Fruit fly (Drosophila melanogaster) whole organism, embryonic: Measurements from ENCODE around the gene CG43679.

Experiments
- Adf1 ChIP-seq: fragments of 200-800 bp; sonication (Bioruptor generic); IDR thresholded peaks from 2 replicates; pipeline ENCODE4 v1.3.6; 2022; ENCODE audit warnings: missing biosample characterization, missing genetic modification characterization
- Aef1 ChIP-seq: fragments of 200-800 bp; sonication (Bioruptor generic); IDR thresholded peaks from 3 replicates; pipeline ENCODE4 v1.3.6; 2022; ENCODE audit warnings: missing biosample characterization, missing genetic modification characterization
- Bgb ChIP-seq: fragments of 200-800 bp; sonication (Bioruptor generic); IDR thresholded peaks from 2 replicates; pipeline ENCODE4 v1.3.6; 2022; ENCODE audit warnings: missing biosample characterization, missing genetic modification characterization; ENCODE audit not compliant: partially characterized antibody
- CG11560 ChIP-seq: fragments of 200-800 bp; sonication (Bioruptor generic); IDR thresholded peaks from 3 replicates; pipeline ENCODE4 v1.3.6; 2022; ENCODE audit warnings: missing biosample characterization, missing genetic modification characterization
- CG12071 ChIP-seq: fragments of 200-800 bp; sonication (Bioruptor generic); optimal IDR thresholded peaks from 3 replicates; lab custom pipeline; 2018; ENCODE audit warnings: missing biosample characterization, mild to moderate bottlenecking, missing genetic modification characterization
- CG12104 ChIP-seq: fragments of 200-800 bp; sonication (Bioruptor generic); optimal IDR thresholded peaks from 3 replicates; lab custom pipeline; 2016; ENCODE audit warnings: missing biosample characterization, missing genetic modification characterization
- CG12769 ChIP-seq: fragments of 200-800 bp; sonication (Bioruptor generic); optimal IDR thresholded peaks from 2 replicates; lab custom pipeline; 2019; ENCODE audit warnings: missing biosample characterization, mild to moderate bottlenecking, missing genetic modification characterization, moderate library complexity
- CG13296 ChIP-seq: fragments of 200-800 bp; sonication (Bioruptor generic); optimal IDR thresholded peaks from 3 replicates; lab custom pipeline; 2018; ENCODE audit warnings: missing biosample characterization, mild to moderate bottlenecking, missing genetic modification characterization
- CG15011 ChIP-seq: fragments of 200-800 bp; sonication (Bioruptor generic); optimal IDR thresholded peaks from 3 replicates; lab custom pipeline; 2018; ENCODE audit warnings: missing biosample characterization, mild to moderate bottlenecking, missing genetic modification characterization
- CG16779 ChIP-seq: fragments of 200-800 bp; sonication (Bioruptor generic); IDR thresholded peaks from 2 replicates; pipeline ENCODE4 v1.3.6; 2022; ENCODE audit warnings: missing biosample characterization, missing genetic modification characterization
- CG17361 ChIP-seq: fragments of 200-800 bp; sonication (Bioruptor generic); IDR thresholded peaks from 3 replicates; pipeline ENCODE4 v1.3.6; 2022; ENCODE audit warnings: missing biosample characterization, missing genetic modification characterization
- CG17829 ChIP-seq: fragments of 200-800 bp; optimal IDR thresholded peaks from 2 replicates; lab custom pipeline; 2019; ENCODE audit warnings: missing biosample characterization, mild to moderate bottlenecking, missing genetic modification characterization, moderate library complexity
- CG31365 ChIP-seq: fragments of 200-800 bp; sonication (Bioruptor generic); optimal IDR thresholded peaks from 2 replicates; lab custom pipeline; 2018; ENCODE audit warnings: missing biosample characterization, mild to moderate bottlenecking, missing genetic modification characterization
- CG3163 ChIP-seq: fragments of 200-800 bp; sonication (Bioruptor generic); optimal IDR thresholded peaks from 3 replicates; lab custom pipeline; 2016; ENCODE audit warnings: missing biosample characterization, missing genetic modification characterization
- CG32532 ChIP-seq: fragments of 200-800 bp; sonication (Bioruptor generic); IDR thresholded peaks from 2 replicates; pipeline ENCODE4 v1.3.6; 2022; ENCODE audit warnings: missing biosample characterization, missing genetic modification characterization
- CG33213 ChIP-seq: fragments of 200-800 bp; sonication (Bioruptor generic); optimal IDR thresholded peaks from 3 replicates; lab custom pipeline; 2016; ENCODE audit warnings: missing biosample characterization, missing genetic modification characterization
- CG4360 ChIP-seq: fragments of 200-800 bp; sonication (Bioruptor generic); IDR thresholded peaks from 2 replicates; pipeline ENCODE4 v1.3.6; 2022; ENCODE audit warnings: missing biosample characterization, missing genetic modification characterization
- CG43689 ChIP-seq: fragments of 200-800 bp; sonication (Bioruptor generic); IDR thresholded peaks from 2 replicates; pipeline ENCODE4 v1.3.6; 2022; ENCODE audit warnings: missing biosample characterization, missing genetic modification characterization
- CG4854 ChIP-seq: fragments of 200-800 bp; sonication (Bioruptor generic); optimal IDR thresholded peaks from 2 replicates; lab custom pipeline; 2016; ENCODE audit warnings: missing biosample characterization, missing genetic modification characterization, inconsistent platforms
- CG6175 ChIP-seq: fragments of 200-800 bp; sonication (Bioruptor generic); IDR thresholded peaks from 3 replicates; pipeline ENCODE4 v1.3.6; 2022; ENCODE audit warnings: missing biosample characterization, missing genetic modification characterization
- CG8290 ChIP-seq, 3 experiments: fragments of 200-800 bp; sonication (Bioruptor generic); optimal IDR thresholded peaks; 2 replicates each; lab custom pipeline; 2016 to 2019; ENCODE audit warnings: missing biosample characterization in 3 of 3, missing genetic modification characterization in 3 of 3, mild to moderate bottlenecking in 2 of 3, moderate library complexity in 1 of 3
- CG8765 ChIP-seq: fragments of 200-800 bp; sonication (Bioruptor generic); IDR thresholded peaks from 2 replicates; pipeline ENCODE4 v1.3.6; 2022; ENCODE audit warnings: missing biosample characterization, missing genetic modification characterization
- CG8924 ChIP-seq: fragments of 200-800 bp; optimal IDR thresholded peaks from 3 replicates; lab custom pipeline; 2019; ENCODE audit warnings: missing biosample characterization, mild to moderate bottlenecking, missing genetic modification characterization, moderate library complexity
- CG9215 ChIP-seq: fragments of 200-800 bp; sonication (Bioruptor generic); IDR thresholded peaks from 2 replicates; pipeline ENCODE4 v1.3.6; 2022; ENCODE audit warnings: missing biosample characterization, missing genetic modification characterization
- D19A ChIP-seq: fragments of 200-800 bp; optimal IDR thresholded peaks from 3 replicates; lab custom pipeline; 2019; ENCODE audit warnings: missing biosample characterization, mild to moderate bottlenecking, missing genetic modification characterization, moderate library complexity
- Fer1 ChIP-seq: fragments of 200-800 bp; sonication (Bioruptor generic); optimal IDR thresholded peaks from 2 replicates; lab custom pipeline; 2017; ENCODE audit warnings: missing biosample characterization, mild to moderate bottlenecking, missing genetic modification characterization
- HLH3B ChIP-seq: fragments of 200-800 bp; sonication (Bioruptor generic); IDR thresholded peaks from 2 replicates; pipeline ENCODE4 v1.3.6; 2022; ENCODE audit warnings: missing biosample characterization, missing genetic modification characterization
- HLH54F ChIP-seq: fragments of 200-800 bp; sonication (Bioruptor generic); optimal IDR thresholded peaks from 3 replicates; lab custom pipeline; 2016; ENCODE audit warnings: missing biosample characterization, missing genetic modification characterization
- HmgZ ChIP-seq: fragments of 200-800 bp; sonication (Bioruptor generic); optimal IDR thresholded peaks from 2 replicates; lab custom pipeline; 2018; ENCODE audit warnings: missing biosample characterization, mild to moderate bottlenecking, missing genetic modification characterization
- Lhr ChIP-seq: fragments of 200-800 bp; sonication (Bioruptor generic); optimal IDR thresholded peaks from 3 replicates; lab custom pipeline; 2017; ENCODE audit warnings: mild to moderate bottlenecking, missing biosample characterization, missing genetic modification reagents, missing genetic modification characterization
- Oli ChIP-seq: fragments of 200-800 bp; sonication (Bioruptor generic); optimal IDR thresholded peaks from 2 replicates; lab custom pipeline; 2018; ENCODE audit warnings: missing biosample characterization, mild to moderate bottlenecking, missing genetic modification characterization, moderate library complexity
- Side ChIP-seq: fragments of 200-800 bp; sonication (Bioruptor generic); optimal IDR thresholded peaks from 2 replicates; lab custom pipeline; 2016; ENCODE audit warnings: missing biosample characterization, missing genetic modification characterization
- Sry-δ ChIP-seq: fragments of 200-800 bp; sonication (Bioruptor generic); optimal IDR thresholded peaks from 2 replicates; lab custom pipeline; 2016; ENCODE audit warnings: missing biosample characterization, missing genetic modification characterization
- Stat92E ChIP-seq, 3 experiments: fragments of >200 bp in 2 of 3; fragments of 200-800 bp in 1 of 3; sonication (Bioruptor generic) in 1 of 3; optimal IDR thresholded peaks; 2 replicates each; lab custom pipeline; 2017 to 2019; ENCODE audit warnings: missing biosample characterization in 3 of 3, missing genetic modification characterization in 3 of 3, mild to moderate bottlenecking in 1 of 3, moderate library complexity in 1 of 3
- YL-1 ChIP-seq: fragments of 200-800 bp; sonication (Bioruptor generic); optimal IDR thresholded peaks from 3 replicates; lab custom pipeline; 2017; ENCODE audit warnings: missing biosample characterization, mild to moderate bottlenecking, missing genetic modification characterization
- bigmax ChIP-seq: fragments of 200-800 bp; sonication (Bioruptor generic); optimal IDR thresholded peaks from 2 replicates; lab custom pipeline; 2018; ENCODE audit warnings: missing biosample characterization, mild to moderate bottlenecking, missing genetic modification characterization
- cas ChIP-seq: fragments of 200-800 bp; sonication (Bioruptor generic); IDR thresholded peaks from 2 replicates; pipeline ENCODE4 v1.3.6; 2022; ENCODE audit warnings: missing biosample characterization, missing genetic modification characterization
- dysf ChIP-seq: fragments of 200-800 bp; sonication (Bioruptor generic); IDR thresholded peaks from 3 replicates; pipeline ENCODE4 v1.3.6; 2022; ENCODE audit warnings: missing biosample characterization, missing genetic modification characterization
- esg ChIP-seq: fragments of 200-800 bp; sonication (Bioruptor generic); conservative IDR thresholded peaks from 2 replicates; pipeline ENCODE4 v1.3.6; 2022; ENCODE audit warnings: missing biosample characterization, missing genetic modification characterization
- lab ChIP-seq: fragments of 200-800 bp; sonication (Bioruptor generic); optimal IDR thresholded peaks from 3 replicates; lab custom pipeline; 2017; ENCODE audit warnings: missing biosample characterization, missing genetic modification characterization, mild to moderate bottlenecking, moderate library complexity, missing genetic modification reagents
- otp ChIP-seq: fragments of 200-800 bp; sonication (Bioruptor generic); IDR thresholded peaks from 3 replicates; pipeline ENCODE4, ENCODE4 v1.3.6; 2022; ENCODE audit warnings: missing biosample characterization, missing genetic modification characterization
- pb ChIP-seq: fragments of 200-800 bp; sonication (Bioruptor generic); optimal IDR thresholded peaks from 3 replicates; lab custom pipeline; 2016; ENCODE audit warnings: missing biosample characterization, missing genetic modification characterization
- pfk ChIP-seq: fragments of 200-800 bp; sonication (Bioruptor generic); optimal IDR thresholded peaks from 2 replicates; lab custom pipeline; 2018; ENCODE audit warnings: missing biosample characterization, mild to moderate bottlenecking, missing genetic modification characterization, moderate library complexity
- repo ChIP-seq: fragments of 200-800 bp; sonication (Bioruptor generic); optimal IDR thresholded peaks from 2 replicates; lab custom pipeline; 2016; ENCODE audit warnings: missing biosample characterization, missing genetic modification characterization
- sens ChIP-seq: fragments of 200-800 bp; sonication (Bioruptor generic); peaks from one replicate; lab custom pipeline; 2016; ENCODE audit warnings: missing biosample characterization, missing genetic modification characterization
- tap ChIP-seq: fragments of 200-800 bp; optimal IDR thresholded peaks from 3 replicates; lab custom pipeline; 2019; ENCODE audit warnings: missing biosample characterization, mild to moderate bottlenecking, missing genetic modification characterization, moderate library complexity
- tin ChIP-seq: fragments of 200-800 bp; sonication (Bioruptor generic); optimal IDR thresholded peaks from 3 replicates; lab custom pipeline; 2016; ENCODE audit warnings: missing biosample characterization, missing genetic modification characterization
- z ChIP-seq: fragments of 200-800 bp; sonication (Bioruptor generic); IDR thresholded peaks from 3 replicates; pipeline ENCODE4 v1.3.6; 2022; ENCODE audit warnings: missing biosample characterization, missing genetic modification characterization
- zen2 ChIP-seq: fragments of 200-800 bp; sonication (Bioruptor generic); IDR thresholded peaks from 3 replicates; pipeline ENCODE4 v1.3.6; 2022; ENCODE audit warnings: missing biosample characterization, missing genetic modification characterization; ENCODE audit not compliant: partially characterized antibody
- zf30C ChIP-seq: fragments of 200-800 bp; sonication (Bioruptor generic); optimal IDR thresholded peaks from 3 replicates; lab custom pipeline; 2018; ENCODE audit warnings: missing biosample characterization, mild to moderate bottlenecking, missing genetic modification characterization

CG43679 gene

dm6 chr3L:15011638-15012335, 39.4 kb downstream of the CG43679 start (continued):
- TF ChIP-seq CG17361 (GFP tag; lab: Robert Waterston, UW) (peak; percentile 84), CG3163 (GFP tag; lab: Kevin White, UChicago) (no peak), Lhr (peak; percentile 33), otp (GFP tag; lab: Robert Waterston, UW) (peak; percentile 46; the same call in 1 of the 3 replicates), CG6175 (GFP tag; lab: Robert Waterston, UW) (no peak), cas (GFP tag; lab: Robert Waterston, UW) (no peak), repo (no peak), CG4854 (GFP tag; lab: Kevin White, UChicago) (no peak), CG43689 (peak; percentile 9; the same call in 1 of the 2 replicates), pfk (GFP tag; lab: Kevin White, UChicago) (no peak), YL-1 (GFP tag; lab: Kevin White, UChicago) (no peak), dysf (peak; percentile 68), D19A (tag; lab: Kevin White, UChicago) (peak; percentile 72), pb (GFP tag; lab: Kevin White, UChicago) (no peak), tin (GFP tag; lab: Kevin White, UChicago) (peak; percentile 65), bigmax (no peak), sens (GFP tag; lab: Kevin White, UChicago) (peak; percentile 90), CG32532 (GFP tag; lab: Robert Waterston, UW) (peak; percentile 57; the same call in 1 of the 2 replicates), CG13296 (GFP tag; lab: Kevin White, UChicago) (peak; percentile 71), Bgb (GFP tag; lab: Robert Waterston, UW) (no peak), Aef1 (GFP tag; lab: Robert Waterston, UW) (peak; percentile 52), tap (tag; lab: Kevin White, UChicago) (peak; percentile 82), HLH54F (GFP tag; lab: Kevin White, UChicago) (no peak), CG4360 (GFP tag; lab: Robert Waterston, UW) (no peak), CG9215 (GFP tag; lab: Robert Waterston, UW) (peak; percentile 28; the same call in 1 of the 2 replicates), Sry-δ (no peak), CG8765 (GFP tag; lab: Robert Waterston, UW) (no peak), Fer1 (GFP tag; lab: Kevin White, UChicago) (peak; percentile 74), CG31365 (tag; lab: Kevin White, UChicago) (no peak), CG11560 (tag; lab: Robert Waterston, UW) (0 out of 3 replicates have a peak, but pooled peaks have one; percentile 13), CG12104 (GFP tag; lab: Kevin White, UChicago) (peak; percentile 55), zen2 (GFP tag; lab: Robert Waterston, UW) (no peak), HLH3B (GFP tag; lab: Robert Waterston, UW) (peak; percentile 72), CG15011 (GFP tag; lab: Kevin White, UChicago) (peak; percentile 65), Stat92E (GFP tag; optimal IDR thresholded peaks at IDR 0.05; lab: Kevin White, UChicago) (peak in 1 of 3 experiments; percentile 33), z (GFP tag; lab: Robert Waterston, UW) (no peak), CG8924 (peak; percentile 89), HmgZ (tag; lab: Kevin White, UChicago) (peak; percentile 45), zf30C (GFP tag; lab: Kevin White, UChicago) (peak; percentile 63), CG12071 (GFP tag; lab: Kevin White, UChicago) (peak; percentile 41), Side (GFP tag; lab: Kevin White, UChicago) (peak; percentile 23), CG33213 (GFP tag; lab: Kevin White, UChicago) (no peak), CG17829 (tag; lab: Kevin White, UChicago) (peak; percentile 88), Adf1 (GFP tag; lab: Robert Waterston, UW) (no peak), lab (peak; percentile 81), CG12769 (tag; lab: Kevin White, UChicago) (peak; percentile 18), Oli (peak; percentile 81), esg (peak; percentile 66), CG16779 (GFP tag; lab: Robert Waterston, UW) (no peak), CG8290 (GFP tag; optimal IDR thresholded peaks at IDR 0.05; lab: Kevin White, UChicago) (peak; percentile 28), CG8290 (tag; optimal IDR thresholded peaks at IDR 0.05; lab: Kevin White, UChicago) (no peak)
